Worm (Caenorhabditis elegans): ENCODE measurements around the gene sdz-36.

sdz-36 gene

ce11 chrIV:9690644-9691043, at the start of gene sdz-36:
Gene sdz-36 (plus strand): TSS chrIV:9690944.
- TF ChIP-seq mls-2 (tag; optimal IDR thresholded peaks at IDR 0.05), result no peak
- TF ChIP-seq nhr-28 (tag; optimal IDR thresholded peaks at IDR 0.05), result no peak
- no peak for TF ChIP-seq flh-1 (GFP tag; optimal IDR thresholded peaks at IDR 0.05)
- no peak for TF ChIP-seq elt-3 (tag; optimal IDR thresholded peaks at IDR 0.05)
- no peak for TF ChIP-seq drap-1 (GFP tag; optimal IDR thresholded peaks at IDR 0.05)
- TF ChIP-seq unc-62 (GFP tag; optimal IDR thresholded peaks at IDR 0.05), result no peak
- no peak for TF ChIP-seq sptf-1 (tag; optimal IDR thresholded peaks at IDR 0.05)
- no peak for TF ChIP-seq nhr-2 (tag; optimal IDR thresholded peaks at IDR 0.05)
- TF ChIP-seq M03D4.4 (tag; optimal IDR thresholded peaks at IDR 0.05), result no peak

DNA sequence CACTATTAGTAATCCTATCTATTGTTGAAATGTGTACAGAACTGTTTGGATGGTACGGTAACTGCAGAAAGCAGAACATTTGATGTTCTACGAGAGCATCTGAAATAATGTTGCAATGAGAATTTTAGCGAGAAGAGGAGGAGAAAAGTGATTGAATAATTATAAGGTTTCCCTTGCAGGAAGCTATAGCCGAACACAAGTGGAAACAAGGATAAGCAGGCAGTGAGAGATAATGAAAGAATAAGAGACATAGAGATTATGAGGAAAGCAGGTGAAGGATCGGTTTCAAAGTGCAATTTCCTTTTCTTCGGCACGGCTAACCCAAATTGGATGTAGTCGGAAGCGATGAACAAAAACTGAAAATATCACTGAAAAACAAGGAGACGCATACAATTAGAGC, 48.8 kb upstream of the sdz-36 start, which contains the start of gene del-2:
TSS of gene del-2 (minus strand) at position 101 of the 400 bp plus-strand sequence.
- TF ChIP-seq ces-1 (GFP tag; optimal IDR thresholded peaks at IDR 0.05) (peak; percentile 26), ham-2 (GFP tag; optimal IDR thresholded peaks at IDR 0.05) (peak; percentile 26), ceh-43 (GFP tag; optimal IDR thresholded peaks at IDR 0.05) (no peak), sem-2 (GFP tag; optimal IDR thresholded peaks at IDR 0.05) (no peak)

ce11 chrIV:9643188-9643587, 47.6 kb upstream of the sdz-36 start, which contains the start of gene degl-2:
Gene degl-2 (plus strand): TSS chrIV:9643488.
- no peak for TF ChIP-seq unc-39 (tag; optimal IDR thresholded peaks at IDR 0.05)
- no peak for TF ChIP-seq zip-8 (tag; optimal IDR thresholded peaks at IDR 0.05)
- no peak for TF ChIP-seq nhr-12 (tag; optimal IDR thresholded peaks at IDR 0.05)
- TF ChIP-seq lin-13 (tag; optimal IDR thresholded peaks at IDR 0.05), result no peak
- no peak for TF ChIP-seq ces-1 (GFP tag; optimal IDR thresholded peaks at IDR 0.05)
- no peak for TF ChIP-seq tbx-8 (GFP tag; optimal IDR thresholded peaks at IDR 0.05)

DNA sequence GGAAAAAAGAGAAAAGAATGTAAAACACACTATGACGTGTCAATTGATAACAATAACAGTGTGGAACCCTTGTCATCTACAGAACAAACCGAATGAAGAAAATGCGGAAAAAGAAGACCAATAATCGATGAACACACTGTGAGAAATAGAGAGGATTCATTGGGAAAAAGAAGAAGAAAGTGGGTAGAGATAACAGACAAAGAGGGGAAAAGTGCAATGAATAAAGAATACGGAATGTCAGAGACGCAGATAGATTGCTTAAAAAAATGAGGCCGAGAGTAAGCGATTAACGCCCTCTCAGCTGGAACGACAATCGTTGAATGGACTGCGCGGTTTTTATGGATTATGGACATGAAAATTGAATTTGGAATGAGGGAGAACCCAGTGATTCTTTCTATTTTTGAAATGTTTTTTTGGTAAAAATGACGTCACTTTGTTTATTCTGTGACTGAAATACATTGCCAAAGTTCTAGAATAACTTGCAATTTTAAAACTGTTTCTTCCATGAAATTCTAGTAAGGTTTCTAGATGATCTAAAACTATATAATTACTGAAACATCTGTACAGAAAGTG, 42.9 kb upstream of the sdz-36 start, which contains the start of gene amph-1:
TSS of gene amph-1 (minus strand) at position 85 of the 573 bp plus-strand sequence.
- TF ChIP-seq elt-1 (tag; optimal IDR thresholded peaks at IDR 0.05; ENCODE audit: borderline replicate concordance, insufficient read depth), result no peak
- TF ChIP-seq cnd-1 (tag; optimal IDR thresholded peaks at IDR 0.05), result no peak
- no peak for TF ChIP-seq pha-4 (tag; optimal IDR thresholded peaks at IDR 0.05)
- TF ChIP-seq flh-1 (GFP tag; optimal IDR thresholded peaks at IDR 0.05), result no peak
- no peak for TF ChIP-seq unc-120 (tag; optimal IDR thresholded peaks at IDR 0.05; ENCODE audit: poor library complexity, severe bottlenecking)
- TF ChIP-seq bed-3 (GFP tag; optimal IDR thresholded peaks at IDR 0.05), result no peak

ce11 chrIV:9648682-9649081, 42.1 kb upstream of the sdz-36 start, which contains the start of gene srm-3:
Gene srm-3 (plus strand): TSS chrIV:9648982.
- no peak for TF ChIP-seq unc-120 (tag; optimal IDR thresholded peaks at IDR 0.05; ENCODE audit: poor library complexity, severe bottlenecking)
- TF ChIP-seq mls-2 (tag; optimal IDR thresholded peaks at IDR 0.05), result no peak
- TF ChIP-seq mab-5 (tag; optimal IDR thresholded peaks at IDR 0.05), result no peak
- no peak for TF ChIP-seq mep-1 (tag; optimal IDR thresholded peaks at IDR 0.05)
- TF ChIP-seq nhr-2 (tag; optimal IDR thresholded peaks at IDR 0.05), result no peak
- no peak for TF ChIP-seq ceh-43 (GFP tag; optimal IDR thresholded peaks at IDR 0.05)

DNA sequence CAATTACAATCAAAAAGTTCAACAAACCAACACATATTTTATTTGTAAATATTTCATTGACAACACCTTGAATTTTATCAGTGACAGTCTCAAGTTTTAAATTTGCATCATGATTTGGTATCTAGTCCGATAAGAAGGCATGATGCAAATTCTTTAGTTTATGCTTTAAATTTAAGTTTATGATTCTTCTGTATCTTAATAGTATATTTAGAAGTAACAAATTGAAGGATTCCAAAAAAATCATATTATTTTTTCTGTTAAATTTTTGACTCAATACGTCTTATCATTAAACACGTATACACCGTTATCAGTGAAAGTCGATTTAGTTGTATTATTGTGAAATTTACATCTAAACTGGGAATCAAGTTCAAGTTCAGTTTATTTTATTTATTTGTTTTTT, 39.5 kb upstream of the sdz-36 start, which contains the start of gene chca-1:
TSS of gene chca-1 (plus strand) at position 161 of the 400 bp plus-strand sequence.
- TF ChIP-seq snpc-4 (tag; optimal IDR thresholded peaks at IDR 0.05), result no peak
- no peak for TF ChIP-seq lsy-2 (tag; optimal IDR thresholded peaks at IDR 0.05)
- TF ChIP-seq elt-1 (tag; optimal IDR thresholded peaks at IDR 0.05; ENCODE audit: borderline replicate concordance, insufficient read depth), result no peak
- TF ChIP-seq pha-4 (tag; optimal IDR thresholded peaks at IDR 0.05), result no peak
- no peak for TF ChIP-seq flh-1 (GFP tag; optimal IDR thresholded peaks at IDR 0.05)
- TF ChIP-seq nhr-12 (tag; optimal IDR thresholded peaks at IDR 0.05), result no peak
- no peak for TF ChIP-seq blmp-1 (tag; optimal IDR thresholded peaks at IDR 0.05)
- no peak for TF ChIP-seq nhr-28 (tag; optimal IDR thresholded peaks at IDR 0.05)
- no peak for TF ChIP-seq sem-2 (GFP tag; optimal IDR thresholded peaks at IDR 0.05)
- TF ChIP-seq lin-13 (tag; optimal IDR thresholded peaks at IDR 0.05), result no peak
- no peak for TF ChIP-seq ceh-39 (tag; optimal IDR thresholded peaks at IDR 0.05)
- no peak for TF ChIP-seq tbx-8 (GFP tag; optimal IDR thresholded peaks at IDR 0.05)
- no peak for TF ChIP-seq nhr-76 (tag; optimal IDR thresholded peaks at IDR 0.05)
- TF ChIP-seq elt-3 (tag; optimal IDR thresholded peaks at IDR 0.05), result no peak
- no peak for TF ChIP-seq bed-3 (GFP tag; optimal IDR thresholded peaks at IDR 0.05)
- TF ChIP-seq drap-1 (GFP tag; optimal IDR thresholded peaks at IDR 0.05), result no peak
- no peak for TF ChIP-seq unc-39 (tag; optimal IDR thresholded peaks at IDR 0.05)
- TF ChIP-seq unc-120 (tag; optimal IDR thresholded peaks at IDR 0.05; ENCODE audit: poor library complexity, severe bottlenecking), result no peak
- TF ChIP-seq mep-1 (tag; optimal IDR thresholded peaks at IDR 0.05), result no peak
- no peak for TF ChIP-seq nhr-237 (tag; optimal IDR thresholded peaks at IDR 0.05)

All from whole organism, mixed stage, embryonic.